ENCODE assay signal across 3 worm cellular contexts in genomic region chrX:15181454-15181853, ce11.
TF ChIP-seq lines count a peak whose summit lies in the region.

Gene pkhm-2, minus strand, starts transcription at chrX:15181465.

TF ChIP-seq in whole organism, L1 larva, 84 proteins besides CTCF, POLR2A, EP300 and RAD21 (continued from another document and continues in another):
- TF ChIP-seq aha-1 (tag; optimal IDR thresholded peaks at IDR 0.05; lab: Kevin White, UChicago) (peak; percentile 65), nhr-11 (tag; optimal IDR thresholded peaks at IDR 0.05; lab: Kevin White, UChicago) (peak; percentile 67), nhr-28 (tag; optimal IDR thresholded peaks at IDR 0.05; lab: Kevin White, UChicago) (no peak), ama-1 (optimal IDR thresholded peaks at IDR 0.05; lab: Kevin White, UChicago) (no peak), tlp-1 (tag; optimal IDR thresholded peaks at IDR 0.05; lab: Kevin White, UChicago) (no peak), C04F5.9 (tag; optimal IDR thresholded peaks at IDR 0.05; lab: Kevin White, UChicago) (peak; percentile 47), nhr-84 (tag; optimal IDR thresholded peaks at IDR 0.05; lab: Kevin White, UChicago) (no peak), lin-13 (GFP tag; optimal IDR thresholded peaks at IDR 0.05; lab: Kevin White, UChicago) (peak; percentile 85), nhr-77 (tag; optimal IDR thresholded peaks at IDR 0.05; lab: Kevin White, UChicago) (peak; percentile 90), ceh-63 (GFP tag; optimal IDR thresholded peaks at IDR 0.05; lab: Kevin White, UChicago) (no peak), efl-1 (optimal IDR thresholded peaks at IDR 0.05; lab: Kevin White, UChicago) (peak; percentile 79 to 82), efl-1 (GFP tag; optimal IDR thresholded peaks at IDR 0.05 in 1 of 2; lab: Kevin White, UChicago) (peak; percentile 76 to 98), hlh-17 (GFP tag; optimal IDR thresholded peaks at IDR 0.05; lab: Kevin White, UChicago; ENCODE audit: borderline replicate concordance) (no peak), elt-3 (tag; optimal IDR thresholded peaks at IDR 0.05; lab: Kevin White, UChicago) (peak in 5 of 6 experiments; percentile 31 to 88 (median 71)), unc-86 (tag; optimal IDR thresholded peaks at IDR 0.05; lab: Kevin White, UChicago) (peak; percentile 84), snu-23 (GFP tag; optimal IDR thresholded peaks at IDR 0.05; lab: Kevin White, UChicago) (peak; percentile 95), lin-15B (tag; optimal IDR thresholded peaks at IDR 0.05; lab: Kevin White, UChicago) (peak; percentile 52), xbp-1 (tag; optimal IDR thresholded peaks at IDR 0.05; lab: Kevin White, UChicago) (peak; percentile 88), fos-1 (tag; optimal IDR thresholded peaks at IDR 0.05; lab: Kevin White, UChicago) (peak; percentile 73), lin-14 (GFP tag; optimal IDR thresholded peaks at IDR 0.05; lab: Kevin White, UChicago) (peak; percentile 96), C16A3.4 (tag; optimal IDR thresholded peaks at IDR 0.05; lab: Kevin White, UChicago) (peak; percentile 88), irx-1 (tag; optimal IDR thresholded peaks at IDR 0.05; lab: Kevin White, UChicago) (peak; percentile 86), ceh-8 (GFP tag; optimal IDR thresholded peaks at IDR 0.05; lab: Kevin White, UChicago) (peak; percentile 68), nhr-20 (tag; optimal IDR thresholded peaks at IDR 0.05; lab: Kevin White, UChicago) (peak; percentile 94), mab-9 (GFP tag; IDR thresholded peaks at IDR 0.05; lab: Robert Waterston, UW) (peak; percentile 61), unc-130 (tag; optimal IDR thresholded peaks at IDR 0.05; lab: Kevin White, UChicago) (peak; percentile 78), ztf-4 (tag; optimal IDR thresholded peaks at IDR 0.05; lab: Kevin White, UChicago) (peak; percentile 86), jun-1 (tag; optimal IDR thresholded peaks at IDR 0.05; lab: Kevin White, UChicago) (peak; percentile 84), nhr-12 (tag; optimal IDR thresholded peaks at IDR 0.05; lab: Kevin White, UChicago) (no peak), dsc-1 (tag; optimal IDR thresholded peaks at IDR 0.05; lab: Kevin White, UChicago) (peak; percentile 89), pax-3 (tag; optimal IDR thresholded peaks at IDR 0.05; lab: Kevin White, UChicago) (peak; percentile 59), nhr-76 (tag; optimal IDR thresholded peaks at IDR 0.05; lab: Kevin White, UChicago) (no peak), skn-1 (tag; optimal IDR thresholded peaks at IDR 0.05; lab: Kevin White, UChicago) (peak; percentile 79), elt-2 (tag; optimal IDR thresholded peaks at IDR 0.05; lab: Kevin White, UChicago) (peak; percentile 67), unc-30 (tag; optimal IDR thresholded peaks at IDR 0.05; lab: Kevin White, UChicago) (no peak), zag-1 (tag; optimal IDR thresholded peaks at IDR 0.05; lab: Kevin White, UChicago) (no peak), zip-4 (GFP tag; optimal IDR thresholded peaks at IDR 0.05; lab: Kevin White, UChicago) (peak; percentile 85), alr-1 (tag; optimal IDR thresholded peaks at IDR 0.05; lab: Kevin White, UChicago; ENCODE audit: borderline replicate concordance) (no peak), sup-37 (GFP tag; optimal IDR thresholded peaks at IDR 0.05; lab: Kevin White, UChicago) (peak; percentile 73), dpl-1 (GFP tag; optimal IDR thresholded peaks at IDR 0.05; lab: Kevin White, UChicago) (peak; percentile 77 to 82 (median 79)), unc-62 (GFP tag; optimal IDR thresholded peaks at IDR 0.05; lab: Kevin White, UChicago) (no peak), nhr-47 (tag; optimal IDR thresholded peaks at IDR 0.05; lab: Kevin White, UChicago) (peak; percentile 94), lin-35 (GFP tag; optimal IDR thresholded peaks at IDR 0.05; lab: Kevin White, UChicago) (peak; percentile 77 to 90), isw-1 (GFP tag; IDR thresholded peaks at IDR 0.05; lab: Robert Waterston, UW) (peak; percentile 76)

TF ChIP-seq in whole organism, L3 larva, 47 proteins besides CTCF, POLR2A, EP300 and RAD21 (continued from another document):
- no peak for TF ChIP-seq mml-1 (tag; optimal IDR thresholded peaks at IDR 0.05; lab: Kevin White, UChicago)
- peak; percentile 75 for TF ChIP-seq lin-39 (tag; optimal IDR thresholded peaks at IDR 0.05; lab: Kevin White, UChicago)
- TF ChIP-seq nhr-23 (tag; optimal IDR thresholded peaks at IDR 0.05; lab: Kevin White, UChicago) = peak; percentile 88
- no peak for TF ChIP-seq nhr-76 (tag; optimal IDR thresholded peaks at IDR 0.05; lab: Kevin White, UChicago)
- TF ChIP-seq skn-1 (tag; optimal IDR thresholded peaks at IDR 0.05; lab: Kevin White, UChicago) = peak; percentile 80
- TF ChIP-seq hmg-11 (tag; optimal IDR thresholded peaks at IDR 0.05; lab: Kevin White, UChicago) = peak; percentile 95
- peak; percentile 94 for TF ChIP-seq nhr-43 (tag; optimal IDR thresholded peaks at IDR 0.05; lab: Kevin White, UChicago; ENCODE audit: poor library complexity, severe bottlenecking)
- no peak for TF ChIP-seq fkh-2 (tag; optimal IDR thresholded peaks at IDR 0.05; lab: Kevin White, UChicago)
- TF ChIP-seq eor-1 (tag; optimal IDR thresholded peaks at IDR 0.05; lab: Kevin White, UChicago) = no peak
- TF ChIP-seq nhr-25 (tag; optimal IDR thresholded peaks at IDR 0.05; lab: Kevin White, UChicago) = peak; percentile 97
- no peak for TF ChIP-seq ZK546.5 (tag; optimal IDR thresholded peaks at IDR 0.05; lab: Kevin White, UChicago)
- TF ChIP-seq R02D3.7 (tag; optimal IDR thresholded peaks at IDR 0.05; lab: Kevin White, UChicago) = peak; percentile 52
- TF ChIP-seq ztf-4 (tag; optimal IDR thresholded peaks at IDR 0.05; lab: Kevin White, UChicago) = no peak
- no peak for TF ChIP-seq nhr-12 (tag; optimal IDR thresholded peaks at IDR 0.05; lab: Kevin White, UChicago)
- no peak for TF ChIP-seq ztf-11 (tag; optimal IDR thresholded peaks at IDR 0.05; lab: Kevin White, UChicago)
- peak; percentile 44 for TF ChIP-seq ceh-82 (tag; optimal IDR thresholded peaks at IDR 0.05; lab: Kevin White, UChicago)
- no peak for TF ChIP-seq nhr-237 (tag; optimal IDR thresholded peaks at IDR 0.05; lab: Kevin White, UChicago)
- TF ChIP-seq ama-1 (optimal IDR thresholded peaks at IDR 0.05; lab: Kevin White, UChicago) = no peak
- TF ChIP-seq fos-1 (tag; optimal IDR thresholded peaks at IDR 0.05; lab: Kevin White, UChicago) = no peak
- no peak for TF ChIP-seq elt-1 (tag; optimal IDR thresholded peaks at IDR 0.05; lab: Kevin White, UChicago)
- TF ChIP-seq unc-39 (tag; optimal IDR thresholded peaks at IDR 0.05; lab: Kevin White, UChicago) = no peak
- no peak for TF ChIP-seq nhr-28 (tag; optimal IDR thresholded peaks at IDR 0.05; lab: Kevin White, UChicago)
- no peak for TF ChIP-seq ceh-16 (tag; optimal IDR thresholded peaks at IDR 0.05; lab: Kevin White, UChicago)
- TF ChIP-seq pha-4 (tag; optimal IDR thresholded peaks at IDR 0.05; lab: Kevin White, UChicago) = peak; percentile 86
- peak; percentile 84 for TF ChIP-seq tbx-2 (tag; optimal IDR thresholded peaks at IDR 0.05; lab: Kevin White, UChicago)
- TF ChIP-seq unc-62 (GFP tag; optimal IDR thresholded peaks at IDR 0.05; lab: Kevin White, UChicago) = no peak
- peak; percentile 91 for TF ChIP-seq jun-1 (tag; optimal IDR thresholded peaks at IDR 0.05; lab: Kevin White, UChicago)
- TF ChIP-seq lin-15B (tag; optimal IDR thresholded peaks at IDR 0.05; lab: Kevin White, UChicago) = peak; percentile 47

TF ChIP-seq in whole organism, young adult, 124 proteins besides CTCF, POLR2A, EP300 and RAD21 (continued from another document and continues in another):
- TF ChIP-seq Y67H2A.10 (GFP tag; conservative IDR thresholded peaks at IDR 0.05; lab: Robert Waterston, UW) (no peak), pbrm-1 (GFP tag; IDR thresholded peaks at IDR 0.05; lab: Robert Waterston, UW) (peak; percentile 88), let-607 (tag; optimal IDR thresholded peaks at IDR 0.05; lab: Kevin White, UChicago) (peak; percentile 60 to 73), lin-35 (GFP tag; optimal IDR thresholded peaks at IDR 0.05; lab: Kevin White, UChicago) (peak in 2 of 3 experiments; percentile 5 to 81), B0019.2 (GFP tag; conservative IDR thresholded peaks at IDR 0.05; lab: Robert Waterston, UW) (no peak), xnd-1 (tag; optimal IDR thresholded peaks at IDR 0.05; lab: Kevin White, UChicago) (no peak), D2030.7 (GFP tag; IDR thresholded peaks at IDR 0.05; lab: Robert Waterston, UW) (no peak), nfya-1 (tag; optimal IDR thresholded peaks at IDR 0.05; lab: Kevin White, UChicago; ENCODE audit: borderline replicate concordance, insufficient read depth) (no peak), C17E4.6 (GFP tag; IDR thresholded peaks at IDR 0.05; lab: Robert Waterston, UW) (no peak), ceh-91 (GFP tag; IDR thresholded peaks at IDR 0.05; lab: Robert Waterston, UW) (no peak), cebp-1 (GFP tag; IDR thresholded peaks at IDR 0.05; lab: Robert Waterston, UW) (peak; percentile 92), cebp-1 (tag; optimal IDR thresholded peaks at IDR 0.05; lab: Kevin White, UChicago) (peak; percentile 98), F57A8.1 (GFP tag; optimal IDR thresholded peaks at IDR 0.05; lab: Kevin White, UChicago) (no peak), T07F8.4 (tag; optimal IDR thresholded peaks at IDR 0.05; lab: Kevin White, UChicago) (no peak), mel-28 (tag; optimal IDR thresholded peaks at IDR 0.05; lab: Kevin White, UChicago; ENCODE audit: borderline replicate concordance) (no peak), ceh-40 (GFP tag; IDR thresholded peaks at IDR 0.05; lab: Robert Waterston, UW) (no peak), B0336.3 (GFP tag; IDR thresholded peaks at IDR 0.05; lab: Robert Waterston, UW) (peak; percentile 81), madf-8 (GFP tag; conservative IDR thresholded peaks at IDR 0.05; lab: Robert Waterston, UW) (no peak), egrh-3 (GFP tag; IDR thresholded peaks at IDR 0.05; lab: Robert Waterston, UW) (no peak), rpc-1 (optimal IDR thresholded peaks at IDR 0.05; lab: Kevin White, UChicago) (no peak), rpc-1 (tag; optimal IDR thresholded peaks at IDR 0.05; lab: Kevin White, UChicago) (no peak), tbp1 (GFP tag; optimal IDR thresholded peaks at IDR 0.05; lab: Kevin White, UChicago) (peak; percentile 57), rec-8 (tag; optimal IDR thresholded peaks at IDR 0.05; lab: Kevin White, UChicago) (no peak), hlh-12 (tag; optimal IDR thresholded peaks at IDR 0.05; lab: Kevin White, UChicago) (no peak), lsy-27 (tag; optimal IDR thresholded peaks at IDR 0.05; lab: Kevin White, UChicago; ENCODE audit: borderline replicate concordance, insufficient read depth) (no peak), lsl-1 (GFP tag; optimal IDR thresholded peaks at IDR 0.05; lab: Kevin White, UChicago) (no peak), dpff-1 (tag; optimal IDR thresholded peaks at IDR 0.05; lab: Kevin White, UChicago) (no peak), nhr-179 (tag; optimal IDR thresholded peaks at IDR 0.05; lab: Kevin White, UChicago) (no peak), tbx-9 (tag; optimal IDR thresholded peaks at IDR 0.05; lab: Kevin White, UChicago; ENCODE audit: borderline replicate concordance) (no peak), ztf-3 (GFP tag; optimal IDR thresholded peaks at IDR 0.05; lab: Kevin White, UChicago) (peak; percentile 17), nhr-90 (tag; optimal IDR thresholded peaks at IDR 0.05; lab: Kevin White, UChicago) (peak; percentile 29), bed-2 (GFP tag; IDR thresholded peaks at IDR 0.05; lab: Robert Waterston, UW) (0 out of 2 replicates have a peak, but pooled peaks have one; percentile 15), ama-1 (optimal IDR thresholded peaks at IDR 0.05; lab: Kevin White, UChicago) (no peak), ama-1 (GFP tag; optimal IDR thresholded peaks at IDR 0.05; lab: Kevin White, UChicago) (no peak), zfh-2 (GFP tag; conservative IDR thresholded peaks at IDR 0.05; lab: Robert Waterston, UW) (peak; percentile 97), ceh-100 (GFP tag; IDR thresholded peaks at IDR 0.05; lab: Robert Waterston, UW) (no peak), die-1 (tag; optimal IDR thresholded peaks at IDR 0.05; lab: Kevin White, UChicago) (no peak), akir-1 (GFP tag; optimal IDR thresholded peaks at IDR 0.05; lab: Kevin White, UChicago) (no peak), snpc-1.1 (tag; optimal IDR thresholded peaks at IDR 0.05; lab: Kevin White, UChicago; ENCODE audit: insufficient read depth) (peak; percentile 40), nfyb-1 (GFP tag; IDR thresholded peaks at IDR 0.05; lab: Robert Waterston, UW) (peak; percentile 86), F33H1.4 (GFP tag; IDR thresholded peaks at IDR 0.05; lab: Robert Waterston, UW) (no peak), nhr-27 (tag; optimal IDR thresholded peaks at IDR 0.05; lab: Kevin White, UChicago) (no peak), dpl-1 (GFP tag; optimal IDR thresholded peaks at IDR 0.05; lab: Kevin White, UChicago) (peak; percentile 33), attf-3 (GFP tag; conservative IDR thresholded peaks at IDR 0.05; lab: Robert Waterston, UW) (0 out of 2 replicates have a peak, but pooled peaks have one; percentile 50), ztf-6 (GFP tag; IDR thresholded peaks at IDR 0.05; lab: Robert Waterston, UW) (no peak), him-1 (tag; optimal IDR thresholded peaks at IDR 0.05; lab: Kevin White, UChicago) (no peak), F10E7.11 (tag; optimal IDR thresholded peaks at IDR 0.05; lab: Kevin White, UChicago) (no peak), sea-2 (GFP tag; IDR thresholded peaks at IDR 0.05; lab: Robert Waterston, UW) (no peak), ZK185.1 (tag; optimal IDR thresholded peaks at IDR 0.05; lab: Kevin White, UChicago; ENCODE audit: poor library complexity, severe bottlenecking) (no peak), F52B5.7 (tag; optimal IDR thresholded peaks at IDR 0.05; lab: Kevin White, UChicago) (no peak), F57C9.4 (tag; optimal IDR thresholded peaks at IDR 0.05; lab: Kevin White, UChicago) (no peak), snpc-1.3 (tag; optimal IDR thresholded peaks at IDR 0.05; lab: Kevin White, UChicago; ENCODE audit: insufficient read depth) (no peak), cebp-2 (GFP tag; IDR thresholded peaks at IDR 0.05; lab: Robert Waterston, UW) (0 out of 2 replicates have a peak, but pooled peaks have one; percentile 64), aptf-3 (GFP tag; IDR thresholded peaks at IDR 0.05; lab: Robert Waterston, UW) (no peak), hrde-1 (tag; optimal IDR thresholded peaks at IDR 0.05; lab: Kevin White, UChicago; ENCODE audit: borderline replicate concordance) (no peak), lin-40 (tag; optimal IDR thresholded peaks at IDR 0.05; lab: Kevin White, UChicago) (peak; percentile 93), tlf-1 (GFP tag; optimal IDR thresholded peaks at IDR 0.05; lab: Kevin White, UChicago) (peak; percentile 26), athp-1 (tag; optimal IDR thresholded peaks at IDR 0.05; lab: Kevin White, UChicago) (no peak), ztf-26 (tag; optimal IDR thresholded peaks at IDR 0.05; lab: Kevin White, UChicago) (peak; percentile 86), madf-3 (GFP tag; IDR thresholded peaks at IDR 0.05; lab: Robert Waterston, UW) (no peak), ztf-18 (tag; optimal IDR thresholded peaks at IDR 0.05; lab: Kevin White, UChicago) (peak; percentile 98), zim-3 (tag; optimal IDR thresholded peaks at IDR 0.05; lab: Kevin White, UChicago) (no peak), F39B2.1 (GFP tag; IDR thresholded peaks at IDR 0.05; lab: Robert Waterston, UW) (no peak), sptf-2 (GFP tag; optimal IDR thresholded peaks at IDR 0.05; lab: Kevin White, UChicago) (no peak), Y53F4B.3 (GFP tag; IDR thresholded peaks at IDR 0.05; lab: Robert Waterston, UW) (no peak), pha-4 (tag; optimal IDR thresholded peaks at IDR 0.05; lab: Kevin White, UChicago) (no peak), F23B12.7 (tag; optimal IDR thresholded peaks at IDR 0.05; lab: Kevin White, UChicago; ENCODE audit: insufficient read depth) (peak; percentile 69), snpc-3.4 (tag; optimal IDR thresholded peaks at IDR 0.05; lab: Kevin White, UChicago) (no peak), T26A5.8 (tag; optimal IDR thresholded peaks at IDR 0.05; lab: Kevin White, UChicago) (no peak), B0261.1 (tag; optimal IDR thresholded peaks at IDR 0.05; lab: Kevin White, UChicago) (peak; percentile 22), ztf-25 (GFP tag; IDR thresholded peaks at IDR 0.05; lab: Robert Waterston, UW) (no peak)
